Fruit fly (Drosophila melanogaster): ENCODE results near the gene CG9259.

CG9259 gene

DNA sequence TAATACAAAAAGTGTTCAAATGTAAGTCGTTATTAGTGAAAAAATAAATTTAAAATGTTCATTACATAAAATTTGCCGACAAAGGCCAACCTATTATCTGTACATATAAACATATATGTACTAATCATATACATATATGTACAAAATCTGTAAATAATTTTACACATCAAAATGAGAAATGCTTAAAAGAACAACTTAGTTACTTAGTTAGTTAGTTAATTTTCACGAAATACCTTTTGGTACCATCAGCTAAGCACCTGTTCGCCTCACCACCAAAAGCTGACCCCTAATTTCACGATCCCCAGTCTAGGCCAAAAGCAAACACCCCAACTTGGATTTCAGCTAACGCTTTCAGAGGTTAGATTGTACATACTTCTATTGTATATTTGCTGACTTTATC is at the start of gene CG9259:
CG9259 (plus strand) TSS at position 301 of the 400 bp plus-strand sequence.
- TF ChIP-seq sna (GFP tag; IDR thresholded peaks at IDR 0.05; ENCODE audit: partially characterized antibody) = no peak
- TF ChIP-seq H2.0 (GFP tag; IDR thresholded peaks at IDR 0.05) = no peak
- TF ChIP-seq Sry-β (GFP tag; optimal IDR thresholded peaks at IDR 0.05) = no peak
- peak in 1 of 2 experiments; percentile 3 for TF ChIP-seq Hr78 (GFP tag; optimal IDR thresholded peaks at IDR 0.05)
- peak; percentile 3 for TF ChIP-seq CG2678 (tag; optimal IDR thresholded peaks at IDR 0.05)
- TF ChIP-seq zen2 (GFP tag; IDR thresholded peaks at IDR 0.05; ENCODE audit: partially characterized antibody) = no peak

DNA sequence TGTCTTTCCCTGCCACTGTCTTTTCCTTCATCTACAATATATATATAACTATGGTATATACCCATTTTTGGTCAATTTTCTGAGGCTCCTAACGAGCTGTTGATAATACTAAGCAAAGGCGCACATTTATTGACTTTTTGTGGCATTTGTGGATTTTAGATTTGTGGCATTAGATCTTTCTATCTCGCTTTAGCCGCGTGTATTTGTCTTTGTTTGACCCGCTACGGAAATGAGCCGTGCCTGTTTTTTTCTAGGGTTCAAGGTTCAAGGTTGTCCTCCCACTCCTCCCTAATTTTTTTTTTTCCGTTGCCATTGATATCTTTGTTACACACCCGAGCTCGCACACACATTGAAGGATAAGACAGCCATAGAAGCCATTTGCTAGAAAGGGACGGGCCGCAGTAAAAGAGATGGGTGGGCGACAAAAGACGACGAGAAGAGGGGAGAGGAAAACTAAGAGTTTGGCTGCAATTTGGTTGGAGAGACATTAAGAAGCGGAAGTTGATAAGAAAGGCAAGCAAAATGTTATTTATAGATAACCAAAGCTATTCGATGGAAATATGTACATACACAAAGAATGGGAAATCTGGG is 49.5 kb upstream of the CG9259 start:
- TF ChIP-seq CG11695 (GFP tag; IDR thresholded peaks at IDR 0.05) = no peak
- TF ChIP-seq dimm (GFP tag; IDR thresholded peaks at IDR 0.05) = no peak
- TF ChIP-seq dati (GFP tag; IDR thresholded peaks at IDR 0.05) = no peak
- TF ChIP-seq CG30020 (tag; optimal IDR thresholded peaks at IDR 0.05) = no peak
- peak; percentile 88 for TF ChIP-seq Kr (GFP tag; optimal IDR thresholded peaks at IDR 0.05)
- no peak for TF ChIP-seq Hey (tag; optimal IDR thresholded peaks at IDR 0.05)
- TF ChIP-seq Ravus (GFP tag; IDR thresholded peaks at IDR 0.05) = no peak
- no peak for TF ChIP-seq grau (tag; optimal IDR thresholded peaks at IDR 0.05)
- TF ChIP-seq grn (GFP tag; optimal IDR thresholded peaks at IDR 0.05) = peak; percentile 28
- no peak for TF ChIP-seq CG9437 (GFP tag; optimal IDR thresholded peaks at IDR 0.05)
- no peak for TF ChIP-seq lbe (GFP tag; optimal IDR thresholded peaks at IDR 0.05)
- TF ChIP-seq sqz (GFP tag; optimal IDR thresholded peaks at IDR 0.05) = peak; percentile 55
- no peak for TF ChIP-seq Dp (GFP tag; optimal IDR thresholded peaks at IDR 0.05)
- TF ChIP-seq CG34422 (GFP tag; IDR thresholded peaks at IDR 0.05) = no peak
- no peak for TF ChIP-seq Hand (GFP tag; optimal IDR thresholded peaks at IDR 0.05)
- TF ChIP-seq CG8388 (GFP tag; optimal IDR thresholded peaks at IDR 0.05) = no peak
- no peak for TF ChIP-seq Trl (optimal IDR thresholded peaks at IDR 0.05)
- TF ChIP-seq Trl (GFP tag; optimal IDR thresholded peaks at IDR 0.05) = no peak
- no peak for TF ChIP-seq ewg (GFP tag; optimal IDR thresholded peaks at IDR 0.05)
- TF ChIP-seq insv (GFP tag; optimal IDR thresholded peaks at IDR 0.05) = no peak
- no peak for TF ChIP-seq CG12391 (tag; optimal IDR thresholded peaks at IDR 0.05)
- no peak for TF ChIP-seq CG10654 (GFP tag; optimal IDR thresholded peaks at IDR 0.05)
- TF ChIP-seq cwo (GFP tag; optimal IDR thresholded peaks at IDR 0.05) = no peak
- TF ChIP-seq slbo (GFP tag; IDR thresholded peaks at IDR 0.05) = no peak
- TF ChIP-seq CG5953 (GFP tag; IDR thresholded peaks at IDR 0.05) = no peak
- no peak for TF ChIP-seq Hr3 (GFP tag; optimal IDR thresholded peaks at IDR 0.05)
- no peak for TF ChIP-seq CG13775 (GFP tag; optimal IDR thresholded peaks at IDR 0.05)
- TF ChIP-seq CG4707 (GFP tag; optimal IDR thresholded peaks at IDR 0.05) = peak; percentile 10
- no peak for TF ChIP-seq gcm2 (GFP tag; optimal IDR thresholded peaks at IDR 0.05)
- TF ChIP-seq CG8478 (optimal IDR thresholded peaks at IDR 0.05) = no peak
- no peak for TF ChIP-seq sd (tag; optimal IDR thresholded peaks at IDR 0.05)
- TF ChIP-seq ac (GFP tag; optimal IDR thresholded peaks at IDR 0.05) = peak; percentile 33
- TF ChIP-seq ci (GFP tag; IDR thresholded peaks at IDR 0.05) = 0 out of 3 replicates have a peak, but pooled peaks have one; percentile 6
- TF ChIP-seq CG4360 (GFP tag; IDR thresholded peaks at IDR 0.05) = 0 out of 2 replicates have a peak, but pooled peaks have one; percentile 28
- no peak for TF ChIP-seq Rx (GFP tag; IDR thresholded peaks at IDR 0.05)
- TF ChIP-seq CG8290 (GFP tag; optimal IDR thresholded peaks at IDR 0.05) = no peak
- no peak for TF ChIP-seq CG8290 (tag; optimal IDR thresholded peaks at IDR 0.05)
- no peak for TF ChIP-seq mld (GFP tag; IDR thresholded peaks at IDR 0.05; ENCODE audit: partially characterized antibody)
- TF ChIP-seq Abd-B (GFP tag; optimal IDR thresholded peaks at IDR 0.05) = no peak
- no peak for TF ChIP-seq Asciz (GFP tag; optimal IDR thresholded peaks at IDR 0.05)
- no peak for TF ChIP-seq btn (GFP tag; optimal IDR thresholded peaks at IDR 0.05)
- TF ChIP-seq row (GFP tag; IDR thresholded peaks at IDR 0.05) = no peak
- peak; percentile 72 for TF ChIP-seq CG15479 (GFP tag; optimal IDR thresholded peaks at IDR 0.05)
- TF ChIP-seq pros (GFP tag; optimal IDR thresholded peaks at IDR 0.05) = peak; percentile 94

Data from whole organism, embryonic.